In the genomic region with DNA sequence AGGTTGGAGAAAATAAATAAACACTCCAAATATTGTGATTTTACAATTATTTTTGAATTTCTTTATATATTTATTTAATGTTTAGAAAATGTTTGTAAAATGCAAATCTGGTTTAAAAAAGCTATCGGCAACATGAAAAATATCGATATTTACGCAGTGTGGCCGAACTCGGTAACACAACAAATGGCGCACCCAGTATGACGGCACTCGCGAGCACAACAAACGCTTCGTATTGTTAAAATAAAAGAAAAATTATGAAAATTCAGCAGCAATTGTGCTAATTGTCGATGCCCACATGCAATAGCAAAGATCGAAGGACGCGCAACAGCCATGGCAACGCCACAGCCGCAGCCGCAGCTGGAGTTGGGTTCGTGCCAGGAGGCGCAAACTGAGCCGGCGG, we compare ENCODE assay signal across 4 fruit fly cellular contexts.
TF ChIP-seq lines count a peak whose summit lies in the region.

A gene (plus strand): TSS at position 193 of the 400 bp plus-strand sequence.

- TF ChIP-seq CTCF in whole organism, embryonic (GFP tag; optimal IDR thresholded peaks at IDR 0.05; lab: Kevin White, UChicago), result peak; percentile 10

TF ChIP-seq in whole organism, adult, 20 proteins besides CTCF, POLR2A, EP300 and RAD21:
- TF ChIP-seq cic (GFP tag; optimal IDR thresholded peaks at IDR 0.05; lab: Kevin White, UChicago) (no peak), Mnt (GFP tag; optimal IDR thresholded peaks at IDR 0.05; lab: Kevin White, UChicago) (peak; percentile 34), tj (GFP tag; optimal IDR thresholded peaks at IDR 0.05; lab: Kevin White, UChicago) (peak; percentile 10), Crg-1 (GFP tag; optimal IDR thresholded peaks at IDR 0.05; lab: Kevin White, UChicago) (no peak), CG7045 (GFP tag; optimal IDR thresholded peaks at IDR 0.05; lab: Kevin White, UChicago) (no peak), CG14711 (tag; optimal IDR thresholded peaks at IDR 0.05; lab: Kevin White, UChicago) (peak; percentile 15), bab1 (GFP tag; optimal IDR thresholded peaks at IDR 0.05; lab: Kevin White, UChicago) (peak; percentile 53), ovo (GFP tag; optimal IDR thresholded peaks at IDR 0.05; lab: Kevin White, UChicago) (no peak), CG1620 (GFP tag; optimal IDR thresholded peaks at IDR 0.05; lab: Kevin White, UChicago) (no peak)

TF ChIP-seq in whole organism, embryonic, 481 proteins besides CTCF, POLR2A, EP300 and RAD21 (continues in another document):
- no peak for TF ChIP-seq insv (GFP tag; optimal IDR thresholded peaks at IDR 0.05; lab: Kevin White, UChicago)
- TF ChIP-seq Hand (GFP tag; optimal IDR thresholded peaks at IDR 0.05; lab: Kevin White, UChicago), result no peak
- TF ChIP-seq MESR4 (GFP tag; optimal IDR thresholded peaks at IDR 0.05; lab: Kevin White, UChicago), result peak; percentile 72
- TF ChIP-seq CG8924 (tag; optimal IDR thresholded peaks at IDR 0.05; lab: Kevin White, UChicago), result peak; percentile 30
- TF ChIP-seq tio (GFP tag; optimal IDR thresholded peaks at IDR 0.05; lab: Kevin White, UChicago), result no peak
- no peak for TF ChIP-seq stc (GFP tag; IDR thresholded peaks at IDR 0.05; lab: Robert Waterston, UW)
- TF ChIP-seq inv (GFP tag; IDR thresholded peaks at IDR 0.05; lab: Robert Waterston, UW; ENCODE audit: partially characterized antibody), result peak; percentile 72
- no peak for TF ChIP-seq PHDP (tag; optimal IDR thresholded peaks at IDR 0.05; lab: Kevin White, UChicago)
- TF ChIP-seq Abd-B (GFP tag; optimal IDR thresholded peaks at IDR 0.05; lab: Kevin White, UChicago), result no peak
- peak; percentile 65 for TF ChIP-seq CG9797 (GFP tag; optimal IDR thresholded peaks at IDR 0.05; lab: Kevin White, UChicago)
- no peak for TF ChIP-seq slbo (GFP tag; IDR thresholded peaks at IDR 0.05; lab: Robert Waterston, UW)
- TF ChIP-seq ken (GFP tag; IDR thresholded peaks at IDR 0.05; lab: Robert Waterston, UW), result no peak
- peak; percentile 71 for TF ChIP-seq Dref (GFP tag; IDR thresholded peaks at IDR 0.05; lab: Robert Waterston, UW)
- no peak for TF ChIP-seq CG6254 (GFP tag; optimal IDR thresholded peaks at IDR 0.05; lab: Kevin White, UChicago)
- TF ChIP-seq CG12104 (GFP tag; optimal IDR thresholded peaks at IDR 0.05; lab: Kevin White, UChicago), result no peak
- TF ChIP-seq MBD-R2 (GFP tag; IDR thresholded peaks at IDR 0.05; lab: Robert Waterston, UW), result peak; percentile 74
- peak; percentile 80 for TF ChIP-seq CG16813 (GFP tag; IDR thresholded peaks at IDR 0.05; lab: Robert Waterston, UW; ENCODE audit: partially characterized antibody)
- TF ChIP-seq phol (tag; optimal IDR thresholded peaks at IDR 0.05; lab: Kevin White, UChicago), result peak; percentile 55
- TF ChIP-seq CG11723 (GFP tag; optimal IDR thresholded peaks at IDR 0.05; lab: Kevin White, UChicago), result no peak
- TF ChIP-seq cad (GFP tag; optimal IDR thresholded peaks at IDR 0.05; lab: Kevin White, UChicago), result no peak
- no peak for TF ChIP-seq fd102C (GFP tag; optimal IDR thresholded peaks at IDR 0.05; lab: Kevin White, UChicago)
- TF ChIP-seq prd (optimal IDR thresholded peaks at IDR 0.05; lab: Kevin White, UChicago), result no peak
- TF ChIP-seq prd (GFP tag; IDR thresholded peaks at IDR 0.05; lab: Robert Waterston, UW), result no peak
- TF ChIP-seq gcm (GFP tag; optimal IDR thresholded peaks at IDR 0.05; lab: Kevin White, UChicago), result no peak
- no peak for TF ChIP-seq B-H1 (GFP tag; IDR thresholded peaks at IDR 0.05; lab: Robert Waterston, UW)
- TF ChIP-seq ftz-f1 (GFP tag; optimal IDR thresholded peaks at IDR 0.05; lab: Kevin White, UChicago), result no peak
- TF ChIP-seq tna (GFP tag; IDR thresholded peaks at IDR 0.05; lab: Robert Waterston, UW; ENCODE audit: partially characterized antibody), result no peak

TF ChIP-seq in whole organism, prepupa, 60 proteins besides CTCF, POLR2A, EP300 and RAD21:
- TF ChIP-seq CG6276 (GFP tag; optimal IDR thresholded peaks at IDR 0.05; lab: Kevin White, UChicago) (no peak), acj6 (GFP tag; optimal IDR thresholded peaks at IDR 0.05; lab: Kevin White, UChicago) (no peak), CG16779 (tag; optimal IDR thresholded peaks at IDR 0.05; lab: Kevin White, UChicago) (no peak), CG7368 (GFP tag; optimal IDR thresholded peaks at IDR 0.05; lab: Kevin White, UChicago) (no peak), CG6163 (GFP tag; IDR thresholded peaks at IDR 0.05; lab: Robert Waterston, UW) (no peak), Sox14 (GFP tag; optimal IDR thresholded peaks at IDR 0.05; lab: Kevin White, UChicago) (peak; percentile 12), fkh (GFP tag; optimal IDR thresholded peaks at IDR 0.05; lab: Kevin White, UChicago) (no peak)
TF ChIP-seq in whole organism, prepupa: peak in this region for 1.

TF ChIP-seq in whole organism, wandering third instar larva, 38 proteins besides CTCF, POLR2A, EP300 and RAD21:
- TF ChIP-seq br (GFP tag; optimal IDR thresholded peaks at IDR 0.05; lab: Kevin White, UChicago) (no peak), rgr (GFP tag; optimal IDR thresholded peaks at IDR 0.05; lab: Kevin White, UChicago) (peak; percentile 11)
